Worm (Caenorhabditis elegans): Measurements from ENCODE around the gene nmy-1.

ce11 chrX:2943611-2944010, 34.3 kb downstream of the nmy-1 start:
- TF ChIP-seq pqm-1 (tag; optimal IDR thresholded peaks at IDR 0.05), result no peak
- TF ChIP-seq mdl-1 (tag; optimal IDR thresholded peaks at IDR 0.05), result no peak
- no peak for TF ChIP-seq nhr-237 (tag; optimal IDR thresholded peaks at IDR 0.05)
- no peak for TF ChIP-seq elt-1 (tag; optimal IDR thresholded peaks at IDR 0.05)
- no peak for TF ChIP-seq ZK546.5 (tag; optimal IDR thresholded peaks at IDR 0.05)
- TF ChIP-seq pha-4 (tag; optimal IDR thresholded peaks at IDR 0.05), result no peak
- TF ChIP-seq unc-62 (GFP tag; optimal IDR thresholded peaks at IDR 0.05), result no peak
- no peak for TF ChIP-seq nhr-77 (tag; optimal IDR thresholded peaks at IDR 0.05)
- no peak for TF ChIP-seq elt-3 (tag; optimal IDR thresholded peaks at IDR 0.05)
- no peak for TF ChIP-seq lsy-12 (tag; optimal IDR thresholded peaks at IDR 0.05)

Data from whole organism, L3 larva.